Worm (Caenorhabditis elegans) whole organism, young adult: ENCODE results near the gene nfm-1.

Experiments
- B0035.1 ChIP-seq: sonication (generic microtip); optimal IDR thresholded peaks from 2 replicates; lab custom pipeline; 2016; ENCODE audit warnings: missing genetic modification characterization, mild to moderate bottlenecking, missing compliant biosample characterization, missing genotype, missing genetic modification reagents
- F10E7.11 ChIP-seq: sonication (generic microtip); optimal IDR thresholded peaks from 2 replicates; lab custom pipeline; 2017; ENCODE audit warnings: mild to moderate bottlenecking, missing genetic modification characterization, moderate library complexity, missing compliant biosample characterization
- F52B5.7 ChIP-seq: sonication (generic microtip); optimal IDR thresholded peaks from 2 replicates; lab custom pipeline; 2016; ENCODE audit warnings: mild to moderate bottlenecking, missing genetic modification characterization, missing compliant biosample characterization
- K12H6.12 ChIP-seq: fragments of 200-800 bp; sonication (Bioruptor generic); optimal IDR thresholded peaks from 2 replicates; lab custom pipeline; 2018; ENCODE audit warnings: mild to moderate bottlenecking, missing genetic modification characterization, missing compliant biosample characterization
- Y53F4B.3 ChIP-seq: fragments of 200-800 bp; sonication (Bioruptor generic); IDR thresholded peaks from 2 replicates; pipeline ENCODE4 v1.3.6; 2022; ENCODE audit warnings: missing genetic modification reagents, missing genetic modification characterization, missing compliant biosample characterization
- Y67H2A.10 ChIP-seq: fragments of 200-800 bp; sonication (Bioruptor generic); conservative IDR thresholded peaks from 2 replicates; pipeline ENCODE4 v1.3.6; 2022; ENCODE audit warnings: missing genetic modification reagents, missing genetic modification characterization, missing compliant biosample characterization
- ZK185.1 ChIP-seq: sonication (generic microtip); optimal IDR thresholded peaks from 2 replicates; lab custom pipeline; 2016; ENCODE audit warnings: mild to moderate bottlenecking, missing genetic modification characterization, missing compliant biosample characterization; ENCODE audit not compliant: poor library complexity, severe bottlenecking
- aptf-2 ChIP-seq: fragments of 200-800 bp; sonication (Bioruptor generic); conservative IDR thresholded peaks from 2 replicates; pipeline ENCODE4 v1.3.6; 2022; ENCODE audit warnings: missing genetic modification reagents, missing genetic modification characterization, missing compliant biosample characterization
- aptf-3 ChIP-seq: fragments of 200-800 bp; sonication (Bioruptor generic); IDR thresholded peaks from 2 replicates; pipeline ENCODE4 v1.3.6; 2022; ENCODE audit warnings: missing genetic modification characterization, missing compliant biosample characterization
- athp-1 ChIP-seq: sonication (generic microtip); optimal IDR thresholded peaks from 2 replicates; lab custom pipeline; 2017; ENCODE audit warnings: mild to moderate bottlenecking, missing genetic modification characterization, missing compliant biosample characterization
- attf-5 ChIP-seq: fragments of 200-800 bp; sonication (Bioruptor generic); optimal IDR thresholded peaks from 2 replicates; lab custom pipeline; 2018; ENCODE audit warnings: mild to moderate bottlenecking, missing genetic modification characterization, missing compliant biosample characterization
- attf-6 ChIP-seq: fragments of 200-800 bp; sonication (Bioruptor generic); IDR thresholded peaks from 2 replicates; pipeline ENCODE4 v1.3.6; 2022; ENCODE audit warnings: missing genetic modification reagents, missing genetic modification characterization, missing compliant biosample characterization
- bed-2 ChIP-seq: fragments of 200-800 bp; sonication (Bioruptor generic); IDR thresholded peaks from 2 replicates; pipeline ENCODE4 v1.3.6; 2022; ENCODE audit warnings: missing genetic modification reagents, missing genetic modification characterization, missing compliant biosample characterization
- cebp-1 ChIP-seq, 2 experiments: fragments of 200-800 bp in 1 of 2; sonication (Bioruptor generic) in 1 of 2; sonication (generic microtip) in 1 of 2; IDR thresholded peaks in 1 of 2; optimal IDR thresholded peaks in 1 of 2; 2 replicates each; pipeline versions ENCODE4 v1.3.6 to Lab custom; 2017 to 2022; ENCODE audit warnings: missing compliant biosample characterization in 2 of 2, missing genetic modification characterization in 2 of 2, mild to moderate bottlenecking in 1 of 2, missing genetic modification reagents in 1 of 2, moderate library complexity in 1 of 2
- cebp-2 ChIP-seq: fragments of 200-800 bp; sonication (Bioruptor generic); IDR thresholded peaks from 2 replicates; pipeline ENCODE4 v1.3.6; 2022; ENCODE audit warnings: missing genetic modification characterization, missing compliant biosample characterization
- ceh-100 ChIP-seq: fragments of 200-800 bp; sonication (Bioruptor generic); IDR thresholded peaks from 2 replicates; pipeline ENCODE4 v1.3.6; 2022; ENCODE audit warnings: missing genetic modification reagents, missing genetic modification characterization, missing compliant biosample characterization
- die-1 ChIP-seq: sonication (generic microtip); optimal IDR thresholded peaks from 2 replicates; lab custom pipeline; 2016; ENCODE audit warnings: missing genotype, mild to moderate bottlenecking, missing genetic modification characterization, missing compliant biosample characterization
- dox-1 ChIP-seq: fragments of 200-800 bp; sonication (Bioruptor generic); IDR thresholded peaks from 2 replicates; pipeline ENCODE4 v1.3.6; 2022; ENCODE audit warnings: missing genetic modification reagents, missing genetic modification characterization, missing compliant biosample characterization
- egrh-3 ChIP-seq: fragments of 200-800 bp; sonication (Bioruptor generic); IDR thresholded peaks from 2 replicates; pipeline ENCODE4 v1.3.6; 2022; ENCODE audit warnings: missing genetic modification reagents, missing genetic modification characterization, missing compliant biosample characterization
- ets-4 ChIP-seq: fragments of 200-800 bp; sonication (Bioruptor generic); optimal IDR thresholded peaks from 2 replicates; lab custom pipeline; 2018; ENCODE audit warnings: mild to moderate bottlenecking, missing genetic modification characterization, missing compliant biosample characterization
- fkh-3 ChIP-seq: sonication (generic microtip); optimal IDR thresholded peaks from 2 replicates; lab custom pipeline; 2016; ENCODE audit warnings: mild to moderate bottlenecking, missing genetic modification characterization, missing compliant biosample characterization
- him-1 ChIP-seq: sonication (generic microtip); optimal IDR thresholded peaks from 2 replicates; lab custom pipeline; 2016; ENCODE audit warnings: missing genotype, missing genetic modification reagents, missing genetic modification characterization, missing compliant biosample characterization
- hlh-26 ChIP-seq: fragments of 200-800 bp; sonication (Bioruptor generic); conservative IDR thresholded peaks from 2 replicates; pipeline ENCODE4 v1.3.6; 2022; ENCODE audit warnings: missing genetic modification reagents, missing genetic modification characterization, missing compliant biosample characterization
- hrde-1 ChIP-seq: sonication (generic microtip); optimal IDR thresholded peaks from 2 replicates; lab custom pipeline; 2016; ENCODE audit warnings: missing genetic modification characterization, mild to moderate bottlenecking, missing compliant biosample characterization, moderate library complexity, missing genotype, missing genetic modification reagents, borderline replicate concordance
- hsf-1 ChIP-seq: fragments of 200-800 bp; sonication (Bioruptor generic); IDR thresholded peaks from 2 replicates; pipeline ENCODE4 v1.3.6; 2022; ENCODE audit warnings: missing genetic modification reagents, missing genetic modification characterization, missing compliant biosample characterization
- lin-35 ChIP-seq, 3 experiments: fragments of 150-350 bp in 2 of 3; sonication (generic microtip) in 1 of 3; optimal IDR thresholded peaks; 2 replicates each; lab custom pipeline; 2014 to 2018; ENCODE audit warnings: missing biosample characterization in 3 of 3, missing genetic modification characterization in 3 of 3, missing genetic modification reagents in 3 of 3
- lin-54 ChIP-seq: fragments of 200-800 bp; sonication (Bioruptor generic); optimal IDR thresholded peaks from 2 replicates; lab custom pipeline; 2018; ENCODE audit warnings: mild to moderate bottlenecking, missing genetic modification characterization, missing compliant biosample characterization
- lsy-27 ChIP-seq: sonication (generic microtip); optimal IDR thresholded peaks from 2 replicates; lab custom pipeline; 2017; ENCODE audit warnings: missing genetic modification characterization, mild to moderate bottlenecking, missing compliant biosample characterization, antibody characterized with exemption, missing genotype, borderline replicate concordance; ENCODE audit not compliant: insufficient read depth
- madf-6 ChIP-seq: fragments of 200-800 bp; sonication (Bioruptor generic); IDR thresholded peaks from 2 replicates; pipeline ENCODE4 v1.3.6; 2022; ENCODE audit warnings: missing genetic modification reagents, missing genetic modification characterization, missing compliant biosample characterization
- mxl-1 ChIP-seq: sonication (generic microtip); optimal IDR thresholded peaks from 2 replicates; lab custom pipeline; 2016; ENCODE audit warnings: missing genetic modification characterization, missing compliant biosample characterization
- pbrm-1 ChIP-seq: fragments of 200-800 bp; sonication (Bioruptor generic); IDR thresholded peaks from 2 replicates; pipeline ENCODE4 v1.3.6; 2022; ENCODE audit warnings: missing genetic modification reagents, missing genetic modification characterization, missing compliant biosample characterization
- rcor-1 ChIP-seq: fragments of 200-800 bp; sonication (Bioruptor generic); IDR thresholded peaks from 2 replicates; pipeline ENCODE4 v1.3.6; 2022; ENCODE audit warnings: missing genetic modification reagents, missing genetic modification characterization, missing compliant biosample characterization
- snpc-4 ChIP-seq, 5 experiments: fragments of 150-350 bp in 1 of 5; sonication (generic microtip) in 4 of 5; optimal IDR thresholded peaks; 2 replicates each; lab custom pipeline; 2014 to 2018; ENCODE audit warnings: missing genetic modification characterization in 5 of 5, missing biosample characterization in 3 of 5, antibody characterized with exemption in 2 of 5, mild to moderate bottlenecking in 2 of 5, missing compliant biosample characterization in 2 of 5, missing genotype in 2 of 5, moderate library complexity in 2 of 5, missing genetic modification reagents in 1 of 5
- tbp1 ChIP-seq: fragments of 200-800 bp; sonication (Bioruptor generic); optimal IDR thresholded peaks from 2 replicates; lab custom pipeline; 2018; ENCODE audit warnings: mild to moderate bottlenecking, missing genetic modification characterization, missing compliant biosample characterization
- zfh-2 ChIP-seq: fragments of 200-800 bp; sonication (Bioruptor generic); conservative IDR thresholded peaks from 2 replicates; pipeline ENCODE4 v1.3.6; 2022; ENCODE audit warnings: missing genetic modification reagents, missing genetic modification characterization, missing compliant biosample characterization
- ztf-25 ChIP-seq: fragments of 200-800 bp; sonication (Bioruptor generic); IDR thresholded peaks from 2 replicates; pipeline ENCODE4 v1.3.6; 2022; ENCODE audit warnings: missing genetic modification reagents, missing genetic modification characterization, missing compliant biosample characterization

nfm-1 gene

DNA sequence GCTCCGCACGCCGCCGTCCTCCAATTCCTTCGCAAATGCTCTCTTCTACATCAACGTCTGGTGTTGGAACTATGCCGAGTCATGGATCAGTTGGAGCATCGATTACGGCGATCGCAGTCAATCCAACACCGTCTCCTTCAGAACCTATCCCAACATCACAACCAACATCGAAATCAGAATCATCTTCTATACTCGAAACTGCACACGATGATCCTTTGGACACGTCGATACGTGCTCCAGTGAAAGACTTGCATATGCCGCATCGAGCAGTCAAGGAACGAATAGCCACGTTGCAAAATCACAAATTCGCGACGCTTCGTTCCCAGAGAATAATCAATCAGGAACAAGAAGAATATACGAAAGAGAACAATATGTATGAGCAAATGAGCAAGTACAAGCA, 38.3 kb upstream of the nfm-1 start:
- TF ChIP-seq madf-6 (GFP tag; lab: Robert Waterston, UW) (no peak), aptf-2 (GFP tag; lab: Robert Waterston, UW) (no peak), lsy-27 (tag; lab: Kevin White, UChicago) (no peak), attf-5 (GFP tag; lab: Kevin White, UChicago) (no peak), ets-4 (GFP tag; lab: Kevin White, UChicago) (no peak), ztf-25 (GFP tag; lab: Robert Waterston, UW) (no peak), rcor-1 (GFP tag; lab: Robert Waterston, UW) (no peak)

DNA sequence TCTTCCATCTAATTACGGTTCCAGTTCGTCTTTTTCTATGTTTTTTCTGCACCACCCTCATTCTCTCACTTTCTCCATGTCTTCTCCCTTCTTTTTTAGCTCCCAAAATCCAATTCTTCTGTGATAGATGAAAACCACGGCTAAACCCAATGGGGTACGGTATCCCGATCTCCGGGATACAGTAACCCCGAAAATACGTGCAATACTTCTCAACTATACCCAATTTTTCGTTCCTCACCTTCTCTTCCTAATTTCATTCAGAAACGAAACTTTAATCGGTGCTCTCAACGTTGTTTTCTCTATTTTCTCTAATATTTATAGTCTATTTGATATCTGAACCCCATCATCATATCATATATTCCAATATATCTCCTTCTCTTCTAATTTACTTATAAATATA, 35.6 kb upstream of the nfm-1 start:
- TF ChIP-seq madf-6 (GFP tag; lab: Robert Waterston, UW) (peak; percentile 33; the same call in 1 of the 2 replicates), hsf-1 (no peak), pbrm-1 (GFP tag; lab: Robert Waterston, UW) (0 out of 2 replicates have a peak, but pooled peaks have one; percentile 11), K12H6.12 (tag; lab: Kevin White, UChicago) (peak; percentile 6), zfh-2 (GFP tag; lab: Robert Waterston, UW) (no peak), athp-1 (tag; lab: Kevin White, UChicago) (peak; percentile 50), ZK185.1 (no peak), cebp-2 (GFP tag; lab: Robert Waterston, UW) (0 out of 2 replicates have a peak, but pooled peaks have one; percentile 28), attf-6 (GFP tag; lab: Robert Waterston, UW) (0 out of 2 replicates have a peak, but pooled peaks have one; percentile 18), B0035.1 (tag; lab: Kevin White, UChicago) (no peak), dox-1 (GFP tag; lab: Robert Waterston, UW) (0 out of 2 replicates have a peak, but pooled peaks have one; percentile 4), Y67H2A.10 (no peak), hlh-26 (GFP tag; lab: Robert Waterston, UW) (no peak), mxl-1 (tag; lab: Kevin White, UChicago) (no peak), ztf-25 (GFP tag; lab: Robert Waterston, UW) (0 out of 2 replicates have a peak, but pooled peaks have one; percentile 9), tbp1 (GFP tag; lab: Kevin White, UChicago) (peak; percentile 14), him-1 (peak; percentile 42), attf-5 (GFP tag; lab: Kevin White, UChicago) (no peak), F52B5.7 (tag; lab: Kevin White, UChicago) (peak; percentile 40), fkh-3 (tag; lab: Kevin White, UChicago) (no peak), bed-2 (GFP tag; lab: Robert Waterston, UW) (no peak), die-1 (no peak), aptf-3 (peak; percentile 64; the same call in 1 of the 2 replicates), cebp-1 (GFP tag; IDR thresholded peaks at IDR 0.05; lab: Robert Waterston, UW) (no peak), cebp-1 (tag; optimal IDR thresholded peaks at IDR 0.05; lab: Kevin White, UChicago) (peak; percentile 24), lin-35 (GFP tag; optimal IDR thresholded peaks at IDR 0.05; lab: Kevin White, UChicago) (peak in 1 of 3 experiments; percentile 62), lin-54 (GFP tag; lab: Kevin White, UChicago) (no peak), egrh-3 (GFP tag; lab: Robert Waterston, UW) (no peak), hrde-1 (tag; lab: Kevin White, UChicago) (peak; percentile 18), snpc-4 (GFP tag; optimal IDR thresholded peaks at IDR 0.05; lab: Kevin White, UChicago) (no peak), snpc-4 (tag; optimal IDR thresholded peaks at IDR 0.05; lab: Kevin White, UChicago) (no peak), ceh-100 (GFP tag; lab: Robert Waterston, UW) (0 out of 2 replicates have a peak, but pooled peaks have one; percentile 11), F10E7.11 (no peak), Y53F4B.3 (GFP tag; lab: Robert Waterston, UW) (no peak)
